Worm (Caenorhabditis elegans): ENCODE measurements around the gene spig-3.

DNA sequence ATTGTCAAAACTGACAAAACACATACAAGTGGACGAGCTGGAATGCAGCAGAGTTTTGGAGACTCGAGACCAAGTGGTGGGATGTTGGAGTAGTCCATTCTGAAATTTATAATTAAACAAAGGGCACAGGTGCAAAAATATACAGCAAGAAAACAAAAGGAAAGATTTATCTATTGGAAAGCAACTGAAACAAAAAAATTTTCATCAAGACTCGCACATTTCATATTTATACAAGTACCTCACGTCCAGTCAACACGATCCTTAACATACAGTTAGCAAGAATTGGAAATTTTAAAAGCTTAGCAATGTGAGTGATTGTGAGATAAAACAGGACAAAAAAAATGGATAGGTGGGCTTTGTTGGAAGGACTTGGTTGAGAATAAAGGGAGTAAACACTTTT, 14.8 kb upstream of the spig-3 start, which contains the start of gene F47B8.1:
- TF ChIP-seq lin-11 (tag; optimal IDR thresholded peaks at IDR 0.05) (no peak), nhr-11 (tag; optimal IDR thresholded peaks at IDR 0.05) (no peak), pqm-1 (tag; optimal IDR thresholded peaks at IDR 0.05) (no peak), ceh-14 (tag; optimal IDR thresholded peaks at IDR 0.05) (no peak), pha-4 (tag; optimal IDR thresholded peaks at IDR 0.05) (no peak), ceh-22 (tag; optimal IDR thresholded peaks at IDR 0.05) (no peak), C38D4.7 (GFP tag; optimal IDR thresholded peaks at IDR 0.05) (no peak), K02D7.2 (tag; optimal IDR thresholded peaks at IDR 0.05) (no peak), ceh-31 (tag; optimal IDR thresholded peaks at IDR 0.05) (no peak), gmeb-2 (tag; optimal IDR thresholded peaks at IDR 0.05) (no peak), nfya-1 (tag; optimal IDR thresholded peaks at IDR 0.05) (no peak), ama-1 (optimal IDR thresholded peaks at IDR 0.05) (no peak), unc-42 (tag; optimal IDR thresholded peaks at IDR 0.05) (no peak)
